Worm (Caenorhabditis elegans) whole organism, L3 larva: Measurements from ENCODE around the gene F15A4.2.

ENCODE experiments used
- ZK546.5 ChIP-seq: sonication (generic microtip); optimal IDR thresholded peaks from 2 replicates; lab custom pipeline; 2017; ENCODE audit warnings: missing biosample characterization, missing genetic modification characterization
- aly-2 ChIP-seq: fragments of 150-350 bp; optimal IDR thresholded peaks from 2 replicates; lab custom pipeline; 2014; ENCODE audit warnings: missing biosample characterization, missing genetic modification characterization
- lin-39 ChIP-seq: fragments of 150-350 bp; optimal IDR thresholded peaks from 2 replicates; lab custom pipeline; 2018; ENCODE audit warnings: missing biosample characterization, missing genetic modification reagents, missing genetic modification characterization
- nhr-11 ChIP-seq: fragments of 150-350 bp; optimal IDR thresholded peaks from 2 replicates; lab custom pipeline; 2014; ENCODE audit warnings: missing biosample characterization, missing genetic modification characterization

- TF ChIP-seq aly-2 (tag; lab: Kevin White, UChicago): no peak
- peak; percentile 10 for TF ChIP-seq nhr-11 (tag; lab: Kevin White, UChicago)
- TF ChIP-seq ZK546.5 (tag; lab: Kevin White, UChicago): no peak
- TF ChIP-seq lin-39: no peak
These were observed 44.2 kb downstream of the F15A4.2 start for ce11 chrII:12506511-12506910.
